Worm (Caenorhabditis elegans) whole organism, L4/young adult: ENCODE data around the gene lonp-2.

Source experiments
- dao-5 ChIP-seq: sonication (generic microtip); optimal IDR thresholded peaks from 2 replicates; lab custom pipeline; 2016; ENCODE audit warnings: missing genotype, missing genetic modification characterization, moderate library complexity, missing compliant biosample characterization
- him-1 ChIP-seq: sonication (generic microtip); optimal IDR thresholded peaks from 2 replicates; lab custom pipeline; 2016; ENCODE audit warnings: missing genotype, missing genetic modification reagents, missing genetic modification characterization, missing compliant biosample characterization

DNA sequence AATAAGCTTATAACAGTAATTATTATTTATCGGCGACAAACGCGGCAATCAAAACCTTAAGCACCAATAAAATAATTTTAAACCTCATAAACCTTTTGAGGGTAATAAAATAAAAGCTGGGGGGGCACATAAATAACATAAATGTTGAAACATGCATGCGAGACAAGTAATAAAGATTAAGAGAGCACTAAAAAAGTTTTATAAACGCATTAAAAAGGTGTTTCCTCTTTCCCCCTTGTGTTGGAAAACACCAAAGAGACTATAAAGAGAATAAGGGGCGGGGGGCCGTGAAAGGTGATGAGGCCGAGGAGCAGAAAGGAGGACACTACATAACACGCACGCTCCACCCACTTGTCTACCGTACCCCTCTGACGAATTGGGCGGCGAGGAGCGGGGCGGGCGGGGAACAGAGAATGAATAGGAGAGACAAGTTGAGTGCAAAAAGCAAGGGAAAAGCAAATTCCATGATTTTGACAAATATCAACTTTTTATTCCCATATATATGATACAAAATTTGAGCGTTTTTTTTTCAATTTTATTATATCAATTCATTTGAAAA lies 22.7 kb upstream of the lonp-2 start:
- TF ChIP-seq him-1 (tag; lab: Kevin White, UChicago) (no peak), dao-5 (no peak)
